Worm (Caenorhabditis elegans) whole organism, L4 larva: ENCODE data around the gene C45G9.10.

Experiments
- D1046.2 ChIP-seq: fragments of 200-800 bp; sonication (Bioruptor generic); IDR thresholded peaks from 2 replicates; pipeline ENCODE4 v1.3.6; 2022; ENCODE audit warnings: missing genetic modification characterization, missing compliant biosample characterization
- F26F4.8 ChIP-seq: fragments of 200-800 bp; sonication (Bioruptor generic); conservative IDR thresholded peaks from 2 replicates; pipeline ENCODE4 v1.3.6; 2022; ENCODE audit warnings: missing genetic modification characterization, missing compliant biosample characterization
- F37D6.2 ChIP-seq: sonication (generic microtip); optimal IDR thresholded peaks from 2 replicates; lab custom pipeline; 2016; ENCODE audit warnings: mild to moderate bottlenecking, missing genetic modification characterization, missing compliant biosample characterization
- F44E2.7 ChIP-seq: fragments of 200-800 bp; sonication (Bioruptor generic); IDR thresholded peaks from 2 replicates; pipeline ENCODE4 v2.1.2; 2022; ENCODE audit warnings: missing genetic modification characterization, missing compliant biosample characterization
- T20F7.1 ChIP-seq: fragments of 200-800 bp; sonication (Bioruptor generic); optimal IDR thresholded peaks from 2 replicates; lab custom pipeline; 2018; ENCODE audit warnings: mild to moderate bottlenecking, missing genetic modification characterization, missing compliant biosample characterization
- Y105C5A.15 ChIP-seq: fragments of 200-800 bp; sonication (Bioruptor generic); IDR thresholded peaks from 2 replicates; pipeline ENCODE4 v1.3.6; 2022; ENCODE audit warnings: missing genetic modification characterization, missing compliant biosample characterization
- Y48G9A.11 ChIP-seq: fragments of 200-800 bp; sonication (Bioruptor generic); IDR thresholded peaks from 2 replicates; pipeline ENCODE4 v1.3.6; 2022; ENCODE audit warnings: missing genetic modification reagents, missing genetic modification characterization, missing compliant biosample characterization
- Y5F2A.4 ChIP-seq: fragments of 200-800 bp; sonication (Bioruptor generic); optimal IDR thresholded peaks from 2 replicates; lab custom pipeline; 2018; ENCODE audit warnings: mild to moderate bottlenecking, missing genetic modification characterization, missing compliant biosample characterization
- Y75B8A.6 ChIP-seq: fragments of 200-800 bp; sonication (Bioruptor generic); IDR thresholded peaks from 2 replicates; pipeline ENCODE4 v1.3.6; 2022; ENCODE audit warnings: missing genetic modification reagents, missing genetic modification characterization, missing compliant biosample characterization
- ZK546.5 ChIP-seq, 2 experiments: sonication (generic microtip); optimal IDR thresholded peaks; 2 replicates each; lab custom pipeline; 2017; ENCODE audit warnings: missing biosample characterization in 2 of 2, missing genetic modification characterization in 2 of 2
- aha-1 ChIP-seq: fragments of 150-350 bp; peaks from one replicate; lab custom pipeline; 2014; ENCODE audit warnings: missing biosample characterization, missing genetic modification characterization
- ama-1 ChIP-seq: fragments of 150-350 bp; optimal IDR thresholded peaks from 2 replicates; lab custom pipeline; 2014; ENCODE audit warnings: inconsistent platforms, mixed read lengths
- attf-4 ChIP-seq: sonication (generic microtip); optimal IDR thresholded peaks from 3 replicates; lab custom pipeline; 2017; ENCODE audit warnings: missing biosample characterization, missing genetic modification characterization
- ceh-20 ChIP-seq: fragments of 200-800 bp; sonication (Bioruptor generic); IDR thresholded peaks from 2 replicates; pipeline ENCODE4 v1.3.6; 2022; ENCODE audit warnings: missing genetic modification reagents, missing genetic modification characterization, missing compliant biosample characterization
- ceh-28 ChIP-seq: fragments of 150-350 bp; optimal IDR thresholded peaks from 2 replicates; lab custom pipeline; 2014; ENCODE audit warnings: missing biosample characterization, missing genetic modification reagents, missing genetic modification characterization
- ceh-62 ChIP-seq: sonication (generic microtip); optimal IDR thresholded peaks from 2 replicates; lab custom pipeline; 2017; ENCODE audit warnings: missing biosample characterization, missing genetic modification characterization
- ceh-82 ChIP-seq: sonication (generic microtip); optimal IDR thresholded peaks from 2 replicates; lab custom pipeline; 2017; ENCODE audit warnings: missing biosample characterization, missing genetic modification characterization
- ces-1 ChIP-seq: fragments of 150-350 bp; sonication (generic microtip); optimal IDR thresholded peaks from 4 replicates; lab custom pipeline; 2014; ENCODE audit warnings: missing biosample characterization, missing genetic modification reagents, missing genetic modification characterization
- ctbp-1 ChIP-seq: fragments of 200-800 bp; sonication (Bioruptor generic); IDR thresholded peaks from 2 replicates; pipeline ENCODE4 v1.3.6; 2022; ENCODE audit warnings: missing genetic modification reagents, missing genetic modification characterization, missing compliant biosample characterization
- daf-12 ChIP-seq: fragments of 150-350 bp; optimal IDR thresholded peaks from 2 replicates; lab custom pipeline; 2014; ENCODE audit warnings: missing biosample characterization, missing genetic modification reagents, missing genetic modification characterization
- daf-16 ChIP-seq, 3 experiments: sonication (generic microtip); optimal IDR thresholded peaks; 2 replicates each; lab custom pipeline; 2016 to 2017; ENCODE audit warnings: missing genetic modification characterization in 3 of 3, missing genetic modification reagents in 3 of 3, mild to moderate bottlenecking in 2 of 3, missing compliant biosample characterization in 2 of 3, missing biosample characterization in 1 of 3, moderate library complexity in 1 of 3
- daf-19 ChIP-seq: fragments of 200-800 bp; sonication (Bioruptor generic); conservative IDR thresholded peaks from 2 replicates; pipeline ENCODE4 v1.3.6; 2022; ENCODE audit warnings: missing genetic modification characterization, missing compliant biosample characterization
- dpl-1 ChIP-seq: fragments of 150-350 bp; optimal IDR thresholded peaks from 2 replicates; lab custom pipeline; 2014; ENCODE audit warnings: missing biosample characterization, missing genetic modification reagents, missing genetic modification characterization
- fkh-10 ChIP-seq: fragments of 150-350 bp; optimal IDR thresholded peaks from 2 replicates; lab custom pipeline; 2014; ENCODE audit warnings: missing biosample characterization, missing genetic modification reagents, missing genetic modification characterization
- fos-1 ChIP-seq: fragments of 150-350 bp; optimal IDR thresholded peaks from 2 replicates; lab custom pipeline; 2014; ENCODE audit warnings: missing biosample characterization, missing genetic modification characterization
- gei-8 ChIP-seq: fragments of 200-800 bp; sonication (Bioruptor generic); optimal IDR thresholded peaks from 2 replicates; lab custom pipeline; 2018; ENCODE audit warnings: mild to moderate bottlenecking, missing genetic modification characterization, missing compliant biosample characterization
- hif-1 ChIP-seq, 2 experiments: sonication (generic microtip); optimal IDR thresholded peaks; 2 replicates each; lab custom pipeline; 2016 to 2017; ENCODE audit warnings: missing compliant biosample characterization in 2 of 2, missing genetic modification characterization in 2 of 2, missing genetic modification reagents in 2 of 2, missing genotype in 2 of 2, mild to moderate bottlenecking in 1 of 2
- hlh-30 ChIP-seq: sonication (generic microtip); optimal IDR thresholded peaks from 2 replicates; lab custom pipeline; 2017; ENCODE audit warnings: antibody characterized with exemption, mild to moderate bottlenecking, missing genetic modification characterization, missing compliant biosample characterization; ENCODE audit not compliant: insufficient read depth
- jun-1 ChIP-seq: fragments of 150-350 bp; optimal IDR thresholded peaks from 2 replicates; lab custom pipeline; 2014; ENCODE audit warnings: missing biosample characterization, missing genetic modification reagents, missing genetic modification characterization
- lin-13 ChIP-seq: fragments of 150-350 bp; optimal IDR thresholded peaks from 2 replicates; lab custom pipeline; 2014; ENCODE audit warnings: missing biosample characterization, missing genetic modification reagents, missing genetic modification characterization
- lin-15B ChIP-seq: fragments of 150-350 bp; sonication (generic microtip); optimal IDR thresholded peaks from 3 replicates; lab custom pipeline; 2014; ENCODE audit warnings: missing biosample characterization, missing genetic modification characterization
- lin-38 ChIP-seq: fragments of 200-800 bp; sonication (Bioruptor generic); IDR thresholded peaks from 2 replicates; pipeline ENCODE4 v1.3.6; 2022; ENCODE audit warnings: missing genetic modification reagents, missing genetic modification characterization, missing compliant biosample characterization
- lsy-2 ChIP-seq, 2 experiments: fragments of 150-350 bp in 1 of 2; sonication (generic microtip) in 1 of 2; optimal IDR thresholded peaks; 2 replicates each; lab custom pipeline; 2014 to 2017; ENCODE audit warnings: missing biosample characterization in 2 of 2, missing genetic modification characterization in 2 of 2
- madf-5 ChIP-seq, 2 experiments: fragments of 200-800 bp; sonication (Bioruptor generic); IDR thresholded peaks; 2 replicates each; pipeline ENCODE4 v1.3.6; 2022; ENCODE audit warnings: missing compliant biosample characterization in 2 of 2, missing genetic modification characterization in 2 of 2
- mdt-29 ChIP-seq: fragments of 200-800 bp; sonication (Bioruptor generic); IDR thresholded peaks from 2 replicates; pipeline ENCODE4 v1.3.6; 2022; ENCODE audit warnings: missing genetic modification reagents, missing genetic modification characterization, missing compliant biosample characterization
- mxl-3 ChIP-seq: fragments of 200-800 bp; sonication (Bioruptor generic); optimal IDR thresholded peaks from 2 replicates; lab custom pipeline; 2018; ENCODE audit warnings: mild to moderate bottlenecking, missing genetic modification characterization, missing compliant biosample characterization
- nhr-10 ChIP-seq: fragments of 150-350 bp; optimal IDR thresholded peaks from 2 replicates; lab custom pipeline; 2014; ENCODE audit warnings: missing biosample characterization, missing genetic modification characterization
- nhr-11 ChIP-seq: fragments of 150-350 bp; optimal IDR thresholded peaks from 2 replicates; lab custom pipeline; 2014; ENCODE audit warnings: missing biosample characterization, missing genetic modification characterization
- nhr-42 ChIP-seq: fragments of 200-800 bp; sonication (Bioruptor generic); IDR thresholded peaks from 2 replicates; pipeline ENCODE4 v1.3.6; 2022; ENCODE audit warnings: missing genetic modification characterization, missing compliant biosample characterization
- nhr-48 ChIP-seq: sonication (generic microtip); optimal IDR thresholded peaks from 2 replicates; lab custom pipeline; 2016; ENCODE audit warnings: mild to moderate bottlenecking, missing genetic modification characterization, missing compliant biosample characterization
- nhr-6 ChIP-seq: fragments of 150-350 bp; optimal IDR thresholded peaks from 2 replicates; lab custom pipeline; 2014; ENCODE audit warnings: missing biosample characterization, missing genetic modification characterization
- sdz-12 ChIP-seq: fragments of 200-800 bp; sonication (Bioruptor generic); optimal IDR thresholded peaks from 2 replicates; lab custom pipeline; 2018; ENCODE audit warnings: mild to moderate bottlenecking, missing genetic modification characterization, missing compliant biosample characterization
- set-16 ChIP-seq: fragments of 200-800 bp; sonication (Bioruptor generic); IDR thresholded peaks from 2 replicates; pipeline ENCODE4 v1.3.6; 2022; ENCODE audit warnings: missing genetic modification reagents, missing genetic modification characterization, missing compliant biosample characterization
- snpc-4 ChIP-seq: fragments of 150-350 bp; optimal IDR thresholded peaks from 2 replicates; lab custom pipeline; 2014; ENCODE audit warnings: missing biosample characterization, missing genetic modification characterization
- spr-1 ChIP-seq: sonication (generic microtip); optimal IDR thresholded peaks from 2 replicates; lab custom pipeline; 2016; ENCODE audit warnings: mild to moderate bottlenecking, missing genetic modification characterization, missing compliant biosample characterization
- tra-1 ChIP-seq: fragments of 200-800 bp; sonication (Bioruptor generic); IDR thresholded peaks from 2 replicates; pipeline ENCODE4 v1.3.6; 2022; ENCODE audit warnings: missing genetic modification reagents, missing genetic modification characterization, missing compliant biosample characterization
- unc-39 ChIP-seq: sonication (generic microtip); optimal IDR thresholded peaks from 2 replicates; lab custom pipeline; 2017; ENCODE audit warnings: missing biosample characterization, missing genetic modification characterization
- vab-7 ChIP-seq: fragments of 200-800 bp; sonication (Bioruptor generic); IDR thresholded peaks from 2 replicates; pipeline ENCODE4 v1.3.6; 2022; ENCODE audit warnings: missing genetic modification reagents, missing genetic modification characterization, missing compliant biosample characterization
- zag-1 ChIP-seq: fragments of 150-350 bp; optimal IDR thresholded peaks from 2 replicates; lab custom pipeline; 2014; ENCODE audit warnings: missing biosample characterization, missing genetic modification characterization
- zfp-2 ChIP-seq: sonication (generic microtip); optimal IDR thresholded peaks from 2 replicates; lab custom pipeline; 2016; ENCODE audit warnings: mild to moderate bottlenecking, missing genetic modification characterization, missing compliant biosample characterization
- zfp-3 ChIP-seq: fragments of 200-800 bp; sonication (Bioruptor generic); conservative IDR thresholded peaks from 2 replicates; pipeline ENCODE4 v1.3.6; 2022; ENCODE audit warnings: missing genetic modification reagents, missing genetic modification characterization, missing compliant biosample characterization
- ztf-11 ChIP-seq: fragments of 150-350 bp; optimal IDR thresholded peaks from 2 replicates; lab custom pipeline; 2014; ENCODE audit warnings: missing biosample characterization, missing genetic modification characterization
- ztf-7 ChIP-seq: fragments of 150-350 bp; optimal IDR thresholded peaks from 2 replicates; lab custom pipeline; 2014; ENCODE audit warnings: missing biosample characterization, missing genetic modification characterization

Gene C45G9.10

DNA sequence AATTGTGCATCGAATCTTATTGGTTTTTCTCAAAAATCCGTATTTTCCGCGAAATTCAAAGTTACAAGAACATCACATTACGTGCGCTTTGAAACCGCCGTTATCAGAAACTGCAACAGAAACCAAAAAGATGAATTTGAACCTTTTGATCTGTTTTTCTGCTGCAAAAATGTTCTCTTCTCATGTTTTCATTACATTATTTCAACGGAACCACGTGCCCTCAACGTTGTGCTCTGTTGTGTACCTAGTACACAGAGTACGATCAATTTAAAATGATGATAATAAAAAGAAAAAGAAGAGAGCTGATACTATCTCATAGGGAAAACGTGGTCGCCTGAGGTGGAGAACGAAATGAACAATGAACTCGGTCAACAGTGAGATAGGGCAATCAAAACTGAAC, 16.4 kb upstream of the C45G9.10 start (continued):
- TF ChIP-seq ceh-28 (tag; lab: Kevin White, UChicago) (no peak), daf-16 (GFP tag; optimal IDR thresholded peaks at IDR 0.05; lab: Kevin White, UChicago) (peak in 1 of 2 experiments; percentile 79), daf-16 (tag; optimal IDR thresholded peaks at IDR 0.05; lab: Kevin White, UChicago) (peak; percentile 98), Y48G9A.11 (GFP tag; lab: Robert Waterston, UW) (no peak), fkh-10 (GFP tag; lab: Kevin White, UChicago) (no peak), T20F7.1 (GFP tag; lab: Kevin White, UChicago) (peak; percentile 60), hlh-30 (tag; lab: Kevin White, UChicago) (peak; percentile 89), lsy-2 (tag; optimal IDR thresholded peaks at IDR 0.05; lab: Kevin White, UChicago) (peak in 1 of 2 experiments; percentile 75), gei-8 (GFP tag; lab: Kevin White, UChicago) (no peak), ceh-20 (GFP tag; lab: Robert Waterston, UW) (0 out of 2 replicates have a peak, but pooled peaks have one; percentile 38), zag-1 (tag; lab: Kevin White, UChicago) (no peak), F44E2.7 (GFP tag; lab: Robert Waterston, UW) (no peak), ceh-62 (no peak), lin-38 (GFP tag; lab: Robert Waterston, UW) (0 out of 2 replicates have a peak, but pooled peaks have one; percentile 30), madf-5 (GFP tag; IDR thresholded peaks at IDR 0.05; lab: Robert Waterston, UW) (no peak), daf-12 (tag; lab: Kevin White, UChicago) (no peak), unc-39 (tag; lab: Kevin White, UChicago) (no peak), hif-1 (tag; optimal IDR thresholded peaks at IDR 0.05; lab: Kevin White, UChicago) (peak in 1 of 2 experiments; percentile 66), aha-1 (tag; lab: Kevin White, UChicago) (no peak), spr-1 (no peak), mdt-29 (GFP tag; lab: Robert Waterston, UW) (no peak), dpl-1 (GFP tag; lab: Kevin White, UChicago) (peak; percentile 12), daf-19 (GFP tag; lab: Robert Waterston, UW) (no peak), ZK546.5 (tag; optimal IDR thresholded peaks at IDR 0.05; lab: Kevin White, UChicago) (no peak), snpc-4 (no peak), attf-4 (tag; lab: Kevin White, UChicago) (no peak), nhr-11 (tag; lab: Kevin White, UChicago) (peak; percentile 83), set-16 (GFP tag; lab: Robert Waterston, UW) (no peak), ztf-11 (tag; lab: Kevin White, UChicago) (no peak), nhr-6 (tag; lab: Kevin White, UChicago) (no peak), D1046.2 (GFP tag; lab: Robert Waterston, UW) (no peak), F37D6.2 (no peak), Y5F2A.4 (no peak), jun-1 (tag; lab: Kevin White, UChicago) (no peak), nhr-48 (peak; percentile 88), nhr-42 (no peak), zfp-3 (GFP tag; lab: Robert Waterston, UW) (no peak), F26F4.8 (GFP tag; lab: Robert Waterston, UW) (no peak), vab-7 (GFP tag; lab: Robert Waterston, UW) (no peak), lin-15B (tag; lab: Kevin White, UChicago) (no peak), mxl-3 (GFP tag; lab: Kevin White, UChicago) (peak; percentile 97), Y75B8A.6 (GFP tag; lab: Robert Waterston, UW) (no peak), tra-1 (GFP tag; lab: Robert Waterston, UW) (peak; percentile 61; the same call in 1 of the 2 replicates), fos-1 (tag; lab: Kevin White, UChicago) (no peak), ctbp-1 (no peak), lin-13 (GFP tag; lab: Kevin White, UChicago) (no peak), ama-1 (lab: Kevin White, UChicago) (no peak), ces-1 (GFP tag; lab: Kevin White, UChicago) (no peak), sdz-12 (GFP tag; lab: Kevin White, UChicago) (no peak), ztf-7 (no peak), Y105C5A.15 (GFP tag; lab: Robert Waterston, UW) (no peak), zfp-2 (no peak), ceh-82 (tag; lab: Kevin White, UChicago) (no peak), nhr-10 (tag; lab: Kevin White, UChicago) (peak; percentile 25)
